Worm (Caenorhabditis elegans): ENCODE results near the gene F35G12.12.

Gene F35G12.12

DNA sequence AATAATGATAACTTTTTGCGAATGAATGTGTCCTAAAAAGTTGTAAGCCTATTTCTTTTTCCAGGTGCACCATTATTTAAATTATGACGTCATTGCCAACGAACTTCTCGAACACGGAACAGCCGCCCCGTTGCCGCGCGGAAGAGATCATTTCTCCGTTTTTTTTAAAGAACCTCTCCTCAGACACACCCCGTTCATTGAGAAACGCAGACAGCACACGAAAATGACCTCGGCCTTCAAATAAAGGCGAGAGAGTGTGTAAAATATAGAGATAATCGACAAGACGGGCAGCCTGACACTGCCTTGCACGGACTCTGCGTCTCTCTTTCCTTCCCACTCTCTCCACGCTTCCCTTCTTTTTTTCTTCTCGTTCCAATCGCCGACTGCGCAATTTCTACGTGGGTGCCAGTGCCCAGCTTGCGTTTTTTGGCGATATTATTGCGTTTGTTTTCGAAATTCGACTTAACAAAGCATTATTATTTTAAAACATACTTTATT is 21.2 kb upstream of the F35G12.12 start (continued):
- TF ChIP-seq blmp-1 (tag; optimal IDR thresholded peaks at IDR 0.05) (peak; percentile 61), ceh-90 (tag; optimal IDR thresholded peaks at IDR 0.05) (no peak), alr-1 (tag; optimal IDR thresholded peaks at IDR 0.05; ENCODE audit: borderline replicate concordance) (no peak), unc-62 (GFP tag; optimal IDR thresholded peaks at IDR 0.05) (no peak)

DNA sequence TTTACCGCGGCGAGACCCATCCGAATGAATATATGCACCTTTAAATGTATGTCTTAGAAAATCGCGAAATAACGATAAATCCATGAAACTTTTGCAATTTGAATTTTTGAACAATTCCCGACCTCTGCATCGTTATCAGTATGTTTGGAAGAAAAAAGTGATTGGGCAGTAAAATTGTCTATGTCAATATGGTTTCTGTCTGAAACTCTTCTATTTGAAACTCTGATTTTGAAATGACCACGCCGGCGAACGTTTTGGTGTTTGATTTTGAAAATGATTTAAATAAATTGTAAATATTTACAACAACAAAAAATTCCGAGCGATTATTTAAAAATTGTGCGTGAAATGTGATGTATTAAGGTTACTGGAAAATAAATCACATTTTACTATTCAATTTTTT is 20.3 kb upstream of the F35G12.12 start:
- no peak for TF ChIP-seq fkh-10 (GFP tag; optimal IDR thresholded peaks at IDR 0.05)
- no peak for TF ChIP-seq Y116A8C.19 (tag; optimal IDR thresholded peaks at IDR 0.05; ENCODE audit: borderline replicate concordance)
- TF ChIP-seq sup-37 (GFP tag; optimal IDR thresholded peaks at IDR 0.05) = no peak
- TF ChIP-seq nhr-28 (tag; optimal IDR thresholded peaks at IDR 0.05) = no peak
- no peak for TF ChIP-seq elt-2 (tag; optimal IDR thresholded peaks at IDR 0.05)
- TF ChIP-seq irx-1 (tag; optimal IDR thresholded peaks at IDR 0.05) = no peak
- no peak for TF ChIP-seq hlh-17 (GFP tag; optimal IDR thresholded peaks at IDR 0.05; ENCODE audit: borderline replicate concordance)
- TF ChIP-seq C04F5.9 (tag; optimal IDR thresholded peaks at IDR 0.05) = no peak
- no peak for TF ChIP-seq ceh-88 (GFP tag; IDR thresholded peaks at IDR 0.05)
- TF ChIP-seq nhr-84 (tag; optimal IDR thresholded peaks at IDR 0.05) = no peak
- TF ChIP-seq efl-1 (optimal IDR thresholded peaks at IDR 0.05) = no peak
- TF ChIP-seq efl-1 (GFP tag; optimal IDR thresholded peaks at IDR 0.05 in 1 of 2) = no peak
- TF ChIP-seq mef-2 (tag; optimal IDR thresholded peaks at IDR 0.05) = no peak
- no peak for TF ChIP-seq tbx-2 (tag; optimal IDR thresholded peaks at IDR 0.05)
- no peak for TF ChIP-seq aly-2 (tag; optimal IDR thresholded peaks at IDR 0.05)
- no peak for TF ChIP-seq ceh-8 (GFP tag; optimal IDR thresholded peaks at IDR 0.05)
- no peak for TF ChIP-seq nhr-77 (tag; optimal IDR thresholded peaks at IDR 0.05)

DNA sequence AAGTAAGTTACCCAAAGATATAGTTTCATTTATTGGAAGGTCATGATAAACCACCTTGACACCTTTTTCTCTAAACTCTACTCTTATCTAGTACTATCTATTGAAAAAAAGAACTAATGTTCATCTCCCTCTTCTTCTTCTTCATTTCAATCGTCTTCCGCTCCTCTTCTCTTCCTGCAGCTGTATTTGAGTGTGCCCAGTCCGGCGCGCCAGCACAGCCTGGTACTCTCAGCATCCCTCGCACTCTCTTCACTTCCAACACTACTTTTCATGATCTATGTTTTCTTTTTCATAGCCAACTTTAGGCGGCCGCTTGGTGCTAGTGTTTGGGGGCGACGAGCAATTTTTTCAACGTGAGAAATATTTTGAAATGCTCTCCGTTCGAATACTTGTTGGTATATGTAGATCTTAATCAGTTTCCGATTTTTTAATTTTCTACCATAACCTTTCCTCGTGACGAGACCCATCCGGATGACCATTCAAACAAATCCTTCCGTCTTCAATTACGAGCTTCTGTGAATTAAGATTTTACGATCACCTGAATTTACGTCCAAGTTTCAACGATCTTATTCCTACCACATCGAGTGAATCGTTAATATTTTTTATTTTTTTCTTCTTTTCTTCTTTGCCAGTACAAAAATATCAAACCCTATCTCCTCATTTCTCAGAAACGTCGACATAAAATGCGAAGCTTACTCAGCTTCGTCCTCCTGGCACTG is 19.4 kb upstream of the F35G12.12 start, which contains the start of gene pan-1:
Gene pan-1, plus strand, starts transcription at position 669 of the 719 bp plus-strand sequence.
- no peak for TF ChIP-seq vab-15 (tag; optimal IDR thresholded peaks at IDR 0.05)
- no peak for TF ChIP-seq pag-3 (tag; optimal IDR thresholded peaks at IDR 0.05; ENCODE audit: borderline replicate concordance, insufficient read depth)
- TF ChIP-seq lin-35 (GFP tag; optimal IDR thresholded peaks at IDR 0.05) = peak in 1 of 2 experiments; percentile 0
- TF ChIP-seq lsy-2 (tag; optimal IDR thresholded peaks at IDR 0.05) = peak; percentile 21 to 46
- TF ChIP-seq snpc-4 (tag; optimal IDR thresholded peaks at IDR 0.05) = peak; percentile 20
- TF ChIP-seq swsn-7 (tag; optimal IDR thresholded peaks at IDR 0.05) = peak; percentile 33
- TF ChIP-seq mdl-1 (tag; optimal IDR thresholded peaks at IDR 0.05) = no peak
- no peak for TF ChIP-seq sptf-1 (tag; optimal IDR thresholded peaks at IDR 0.05)
- peak; percentile 42 for TF ChIP-seq snu-23 (GFP tag; optimal IDR thresholded peaks at IDR 0.05)
- TF ChIP-seq efl-1 (optimal IDR thresholded peaks at IDR 0.05) = peak; percentile 7 to 35
- TF ChIP-seq efl-1 (GFP tag; optimal IDR thresholded peaks at IDR 0.05 in 1 of 2) = no peak
- peak; percentile 39 for TF ChIP-seq nhr-71 (tag; optimal IDR thresholded peaks at IDR 0.05)
- TF ChIP-seq dpl-1 (GFP tag; optimal IDR thresholded peaks at IDR 0.05) = peak in 1 of 3 experiments; percentile 18
- peak; percentile 22 for TF ChIP-seq nhr-47 (tag; optimal IDR thresholded peaks at IDR 0.05)
- peak; percentile 25 for TF ChIP-seq rnt-1 (tag; optimal IDR thresholded peaks at IDR 0.05)
- peak; percentile 27 for TF ChIP-seq mep-1 (tag; optimal IDR thresholded peaks at IDR 0.05)
- peak; percentile 65 for TF ChIP-seq nhr-85 (tag)
- TF ChIP-seq nhr-77 (tag; optimal IDR thresholded peaks at IDR 0.05) = no peak
- TF ChIP-seq ztf-4 (tag; optimal IDR thresholded peaks at IDR 0.05) = peak; percentile 74
- peak in 1 of 3 experiments; percentile 0 for TF ChIP-seq ceh-82 (tag; optimal IDR thresholded peaks at IDR 0.05)
- peak; percentile 82 for TF ChIP-seq lin-14 (GFP tag; optimal IDR thresholded peaks at IDR 0.05)
